Worm (Caenorhabditis elegans): Measurements from ENCODE around the gene F59E12.9.

ce11 chrII:5646942-5647341, at the start of gene F59E12.9:
- TF ChIP-seq tbx-37 (GFP tag; conservative IDR thresholded peaks at IDR 0.05) (no peak), hnd-1 (tag; optimal IDR thresholded peaks at IDR 0.05) (no peak), hmg-4 (GFP tag; optimal IDR thresholded peaks at IDR 0.05) (no peak), ceh-13 (GFP tag; optimal IDR thresholded peaks at IDR 0.05) (no peak), B0310.2 (tag; optimal IDR thresholded peaks at IDR 0.05) (no peak), ama-1 (optimal IDR thresholded peaks at IDR 0.05) (no peak), F13C5.2 (tag; optimal IDR thresholded peaks at IDR 0.05) (no peak)

Data from whole organism, early embryonic.